Fruit fly (Drosophila melanogaster) whole organism, wandering third instar larva: ENCODE measurements around the gene Syn1.

Experiments
- Abd-B ChIP-seq: fragments of >200 bp; optimal IDR thresholded peaks from 2 replicates; lab custom pipeline; 2017; ENCODE audit warnings: missing biosample characterization, missing genetic modification characterization
- CG32264 ChIP-seq: fragments of 200-800 bp; sonication (Bioruptor generic); optimal IDR thresholded peaks from 2 replicates; lab custom pipeline; 2016; ENCODE audit warnings: missing biosample characterization, missing genetic modification characterization
- Hr78 ChIP-seq: fragments of >200 bp; optimal IDR thresholded peaks from 2 replicates; lab custom pipeline; 2017; ENCODE audit warnings: missing biosample characterization, missing genetic modification characterization
- Hr83 ChIP-seq: fragments of 200-300 bp; sonication (Bioruptor generic); optimal IDR thresholded peaks from 2 replicates; lab custom pipeline; 2016; ENCODE audit warnings: missing biosample characterization, mild to moderate bottlenecking, missing genetic modification characterization, moderate library complexity; ENCODE audit not compliant: poor library complexity, severe bottlenecking
- N ChIP-seq: fragments of >200 bp; optimal IDR thresholded peaks from 2 replicates; lab custom pipeline; 2018; ENCODE audit warnings: missing biosample characterization, missing external identifiers, missing genetic modification characterization
- Sp1 ChIP-seq: fragments of 200-800 bp; sonication (Bioruptor generic); optimal IDR thresholded peaks from 3 replicates; lab custom pipeline; 2019; ENCODE audit warnings: missing biosample characterization, mild to moderate bottlenecking, missing genetic modification characterization, moderate library complexity
- Vsx2 ChIP-seq: fragments of 200-300, 225-300 bp; sonication (Bioruptor generic); optimal IDR thresholded peaks from 2 replicates; lab custom pipeline; 2018; ENCODE audit warnings: missing biosample characterization, missing genetic modification characterization; ENCODE audit not compliant: partially characterized antibody
- br ChIP-seq: fragments of 200-800 bp; sonication (Bioruptor generic); optimal IDR thresholded peaks from 2 replicates; lab custom pipeline; 2016; ENCODE audit warnings: missing biosample characterization, missing genetic modification characterization
- pan ChIP-seq: fragments of >200 bp; optimal IDR thresholded peaks from 2 replicates; lab custom pipeline; 2017
- psq ChIP-seq: fragments of 200-800 bp; sonication (Bioruptor generic); optimal IDR thresholded peaks from 3 replicates; lab custom pipeline; 2017; ENCODE audit warnings: missing biosample characterization, mild to moderate bottlenecking, missing genetic modification characterization, moderate library complexity
- sage ChIP-seq: fragments of 200-800 bp; sonication (Bioruptor generic); optimal IDR thresholded peaks from 2 replicates; lab custom pipeline; 2016; ENCODE audit warnings: missing biosample characterization, mild to moderate bottlenecking, missing genetic modification characterization

DNA sequence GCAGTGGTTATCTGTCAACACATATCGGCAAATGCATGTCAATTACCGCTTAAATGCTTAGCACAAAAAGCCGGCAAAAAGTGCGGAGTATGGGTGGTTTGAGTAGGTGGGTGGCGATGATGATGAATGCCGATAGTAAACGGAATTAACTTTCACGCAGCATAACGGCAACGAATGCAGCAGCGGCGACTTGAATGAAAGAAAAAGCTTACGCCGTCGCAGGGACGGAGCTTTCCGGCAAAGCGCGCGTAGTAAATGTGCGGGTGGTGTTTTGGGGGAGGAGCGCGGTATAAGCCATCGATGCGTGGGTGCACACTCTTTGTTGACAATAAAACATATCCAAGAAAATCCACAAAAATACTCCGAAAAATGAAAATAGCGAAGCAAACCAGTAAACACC is 819 bp downstream of the Syn1 start, which contains the start of gene CG7370:
- TF ChIP-seq CG32264 (GFP tag; lab: Kevin White, UChicago) = no peak
- no peak for TF ChIP-seq psq (GFP tag; lab: Kevin White, UChicago)
- no peak for TF ChIP-seq br (GFP tag; lab: Kevin White, UChicago)
- TF ChIP-seq N (GFP tag; lab: Kevin White, UChicago) = no peak
- no peak for TF ChIP-seq Hr83 (GFP tag; lab: Kevin White, UChicago)
- TF ChIP-seq Hr78 (GFP tag; lab: Kevin White, UChicago) = no peak
- TF ChIP-seq Sp1 (GFP tag; lab: Kevin White, UChicago) = no peak
- no peak for TF ChIP-seq Abd-B (GFP tag; lab: Kevin White, UChicago)
- no peak for TF ChIP-seq pan (lab: Kevin White, UChicago)
- no peak for TF ChIP-seq Vsx2 (GFP tag; lab: Kevin White, UChicago)
- no peak for TF ChIP-seq sage (GFP tag; lab: Kevin White, UChicago)
